Fruit fly (Drosophila melanogaster) whole organism, adult: Measurements from ENCODE around the gene HP1b.

Experiments
- CG12768 ChIP-seq: fragments of 200-800 bp; sonication (Bioruptor generic); optimal IDR thresholded peaks from 2 replicates; lab custom pipeline; 2017; ENCODE audit warnings: missing biosample characterization, missing genetic modification characterization, mild to moderate bottlenecking, moderate library complexity, missing genetic modification reagents
- CG14711 ChIP-seq: fragments of 200-800 bp; sonication (Bioruptor generic); optimal IDR thresholded peaks from 2 replicates; lab custom pipeline; 2018; ENCODE audit warnings: missing biosample characterization, mild to moderate bottlenecking, missing genetic modification characterization, moderate library complexity
- CG1620 ChIP-seq: fragments of 200-800 bp; sonication (Bioruptor generic); optimal IDR thresholded peaks from 2 replicates; lab custom pipeline; 2016; ENCODE audit warnings: missing biosample characterization, missing genetic modification characterization
- CG33017 ChIP-seq: fragments of 200-800 bp; sonication (Bioruptor generic); optimal IDR thresholded peaks from 2 replicates; lab custom pipeline; 2018; ENCODE audit warnings: missing biosample characterization, mild to moderate bottlenecking, missing genetic modification characterization, moderate library complexity
- CG5204 ChIP-seq: fragments of 200-800 bp; sonication (Bioruptor generic); optimal IDR thresholded peaks from 2 replicates; lab custom pipeline; 2016; ENCODE audit warnings: missing biosample characterization, missing genetic modification characterization
- CG7101 ChIP-seq: fragments of 200-800 bp; sonication (Bioruptor generic); optimal IDR thresholded peaks from 2 replicates; lab custom pipeline; 2018; ENCODE audit warnings: missing biosample characterization, mild to moderate bottlenecking, missing genetic modification characterization, moderate library complexity
- Crg-1 ChIP-seq: fragments of 200-800 bp; sonication (Bioruptor generic); optimal IDR thresholded peaks from 2 replicates; lab custom pipeline; 2016; ENCODE audit warnings: missing biosample characterization, missing genetic modification characterization
- Mnt ChIP-seq: fragments of 200-800 bp; sonication (Bioruptor generic); optimal IDR thresholded peaks from 2 replicates; lab custom pipeline; 2016; ENCODE audit warnings: missing biosample characterization, mild to moderate bottlenecking, missing genetic modification characterization
- bab1 ChIP-seq: fragments of 200-800 bp; sonication (Bioruptor generic); optimal IDR thresholded peaks from 3 replicates; lab custom pipeline; 2019; ENCODE audit warnings: missing biosample characterization, mild to moderate bottlenecking, missing genetic modification characterization, moderate library complexity
- cic ChIP-seq: fragments of 200-800 bp; sonication (Bioruptor generic); optimal IDR thresholded peaks from 2 replicates; lab custom pipeline; 2017; ENCODE audit warnings: missing biosample characterization, mild to moderate bottlenecking, missing genetic modification characterization, moderate library complexity
- cnc ChIP-seq, 2 experiments: fragments of >200 bp; optimal IDR thresholded peaks; 2 replicates each; lab custom pipeline; 2017
- kay ChIP-seq: fragments of 200-800 bp; sonication (Bioruptor generic); peaks from one replicate; lab custom pipeline; 2016; ENCODE audit warnings: missing biosample characterization, missing genetic modification characterization, borderline replicate concordance
- tj ChIP-seq: fragments of 200-800 bp; sonication (Bioruptor generic); optimal IDR thresholded peaks from 3 replicates; lab custom pipeline; 2017; ENCODE audit warnings: missing biosample characterization, mild to moderate bottlenecking, missing genetic modification characterization, moderate library complexity
- toe ChIP-seq: fragments of 200-800 bp; sonication (Bioruptor generic); optimal IDR thresholded peaks from 2 replicates; lab custom pipeline; 2016; ENCODE audit warnings: missing biosample characterization, missing genetic modification characterization

DNA sequence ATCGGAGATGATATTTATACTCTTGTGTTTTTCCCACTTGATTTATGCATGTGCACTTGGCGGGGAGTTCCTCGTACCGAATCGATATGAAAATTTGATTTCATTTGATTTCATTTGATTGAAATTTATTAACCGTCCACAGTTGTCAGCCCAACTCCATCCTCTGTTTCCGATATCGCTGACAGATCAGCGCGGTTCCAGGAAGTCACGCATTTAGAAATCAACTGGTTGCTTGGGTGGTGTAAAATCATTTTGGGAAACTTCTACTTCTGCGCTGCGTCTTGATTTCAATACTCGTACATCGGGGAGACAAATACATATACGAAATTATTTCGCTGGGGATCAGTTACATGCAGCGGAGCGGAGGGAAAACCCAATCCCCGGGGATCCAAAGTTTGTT lies 50.7 kb downstream of the HP1b start:
- TF ChIP-seq cic (GFP tag; lab: Kevin White, UChicago), result no peak
- no peak for TF ChIP-seq cnc (optimal IDR thresholded peaks at IDR 0.05; lab: Kevin White, UChicago)
- TF ChIP-seq CG12768 (GFP tag; lab: Kevin White, UChicago), result no peak
- TF ChIP-seq CG7101 (tag; lab: Kevin White, UChicago), result no peak
- TF ChIP-seq CG5204 (GFP tag; lab: Kevin White, UChicago), result no peak
- TF ChIP-seq bab1, result no peak
- no peak for TF ChIP-seq Crg-1 (GFP tag; lab: Kevin White, UChicago)
- TF ChIP-seq CG33017 (tag; lab: Kevin White, UChicago), result no peak
- TF ChIP-seq Mnt, result no peak
- no peak for TF ChIP-seq CG14711
- TF ChIP-seq CG1620 (GFP tag; lab: Kevin White, UChicago), result no peak
- no peak for TF ChIP-seq kay
- TF ChIP-seq tj (GFP tag; lab: Kevin White, UChicago), result no peak
- no peak for TF ChIP-seq toe (GFP tag; lab: Kevin White, UChicago)
